Worm (Caenorhabditis elegans): ENCODE results near the gene C40A11.4.

ce11 chrII:2130770-2131169 is 6.5 kb upstream of the C40A11.4 start, which contains the start of gene sdz-28:
- TF ChIP-seq nhr-27 (tag; optimal IDR thresholded peaks at IDR 0.05) (no peak), snpc-4 (GFP tag; optimal IDR thresholded peaks at IDR 0.05) (no peak), snpc-4 (tag; optimal IDR thresholded peaks at IDR 0.05) (no peak), ama-1 (optimal IDR thresholded peaks at IDR 0.05) (no peak), ama-1 (GFP tag; optimal IDR thresholded peaks at IDR 0.05) (no peak)
